Worm (Caenorhabditis elegans) whole organism, L4 larva: ENCODE measurements around the gene F37C12.18.

Experiments
- F49E8.2 ChIP-seq: sonication (generic microtip); optimal IDR thresholded peaks from 2 replicates; lab custom pipeline; 2016; ENCODE audit warnings: missing compliant biosample characterization, mild to moderate bottlenecking, missing genetic modification characterization, borderline replicate concordance
- ama-1 ChIP-seq: fragments of 150-350 bp; optimal IDR thresholded peaks from 2 replicates; lab custom pipeline; 2014; ENCODE audit warnings: inconsistent platforms, mixed read lengths
- fkh-10 ChIP-seq: fragments of 150-350 bp; optimal IDR thresholded peaks from 2 replicates; lab custom pipeline; 2014; ENCODE audit warnings: missing biosample characterization, missing genetic modification reagents, missing genetic modification characterization
- fos-1 ChIP-seq: fragments of 150-350 bp; optimal IDR thresholded peaks from 2 replicates; lab custom pipeline; 2014; ENCODE audit warnings: missing biosample characterization, missing genetic modification characterization
- lim-7 ChIP-seq: fragments of 200-800 bp; sonication (Bioruptor generic); IDR thresholded peaks from 2 replicates; pipeline ENCODE4 v1.3.6; 2022; ENCODE audit warnings: missing genetic modification characterization, missing compliant biosample characterization
- lsy-2 ChIP-seq, 2 experiments: fragments of 150-350 bp in 1 of 2; sonication (generic microtip) in 1 of 2; optimal IDR thresholded peaks; 2 replicates each; lab custom pipeline; 2014 to 2017; ENCODE audit warnings: missing biosample characterization in 2 of 2, missing genetic modification characterization in 2 of 2
- nhr-237 ChIP-seq: sonication (generic microtip); optimal IDR thresholded peaks from 2 replicates; lab custom pipeline; 2017; ENCODE audit warnings: missing biosample characterization, missing genetic modification characterization
- pha-4 ChIP-seq, 2 experiments: fragments of 150-350 bp in 1 of 2; fragments of 200-800 bp in 1 of 2; sonication (Bioruptor generic) in 1 of 2; IDR thresholded peaks in 1 of 2; optimal IDR thresholded peaks in 1 of 2; 2 replicates each; pipeline versions ENCODE4 v1.3.6 to Lab custom; 2014 to 2022; ENCODE audit warnings: missing genetic modification characterization in 2 of 2, missing genetic modification reagents in 2 of 2, missing biosample characterization in 1 of 2, missing compliant biosample characterization in 1 of 2

- TF ChIP-seq pha-4 (GFP tag; IDR thresholded peaks at IDR 0.05; lab: Robert Waterston, UW) (peak; percentile 52), pha-4 (tag; optimal IDR thresholded peaks at IDR 0.05; lab: Kevin White, UChicago) (no peak), fos-1 (tag; lab: Kevin White, UChicago) (no peak), lim-7 (no peak; the same call in 1 of the 2 replicates), ama-1 (lab: Kevin White, UChicago) (peak; percentile 82), F49E8.2 (tag; lab: Kevin White, UChicago) (no peak), nhr-237 (no peak), fkh-10 (GFP tag; lab: Kevin White, UChicago) (no peak), lsy-2 (tag; optimal IDR thresholded peaks at IDR 0.05; lab: Kevin White, UChicago) (peak in 1 of 2 experiments; percentile 14)
These were observed 14.6 kb downstream of the F37C12.18 start, which contains the start of gene ndab-2 for ce11 chrIII:7180613-7181012.
